Fruit fly (Drosophila melanogaster) whole organism, embryonic: ENCODE results near the gene CHOp24.

Experiments used
- BEAF-32 ChIP-seq: fragments of 200-800 bp; sonication (Bioruptor generic); optimal IDR thresholded peaks from 3 replicates; lab custom pipeline; 2017; ENCODE audit warnings: missing biosample characterization, missing genetic modification characterization, mild to moderate bottlenecking, moderate library complexity, missing genetic modification reagents
- Bteb2 ChIP-seq: fragments of 200-800 bp; sonication (Bioruptor generic); optimal IDR thresholded peaks from 2 replicates; lab custom pipeline; 2016; ENCODE audit warnings: missing biosample characterization, missing genetic modification characterization
- CG10462 ChIP-seq: fragments of 200-800 bp; sonication (Bioruptor generic); optimal IDR thresholded peaks from 2 replicates; lab custom pipeline; 2016; ENCODE audit warnings: missing biosample characterization, missing genetic modification characterization
- CG12236 ChIP-seq: fragments of 200-800 bp; sonication (Bioruptor generic); optimal IDR thresholded peaks from 2 replicates; lab custom pipeline; 2016; ENCODE audit warnings: missing biosample characterization, missing genetic modification characterization
- CG17802 ChIP-seq: fragments of 200-800 bp; sonication (Bioruptor generic); optimal IDR thresholded peaks from 2 replicates; lab custom pipeline; 2018; ENCODE audit warnings: missing biosample characterization, mild to moderate bottlenecking, missing genetic modification characterization, moderate library complexity
- CG18011 ChIP-seq: fragments of 200-800 bp; sonication (Bioruptor generic); optimal IDR thresholded peaks from 2 replicates; lab custom pipeline; 2017; ENCODE audit warnings: missing biosample characterization, missing genetic modification characterization, mild to moderate bottlenecking, moderate library complexity, missing genotype
- CG33557 ChIP-seq: fragments of 200-800 bp; sonication (Bioruptor generic); optimal IDR thresholded peaks from 2 replicates; lab custom pipeline; 2019; ENCODE audit warnings: missing biosample characterization, mild to moderate bottlenecking, missing genetic modification characterization, moderate library complexity
- CG34422 ChIP-seq: fragments of 200-800 bp; sonication (Bioruptor generic); IDR thresholded peaks from 3 replicates; pipeline ENCODE4 v1.3.6; 2022; ENCODE audit warnings: missing biosample characterization, missing genetic modification characterization
- CG3726 ChIP-seq: fragments of 200-800 bp; sonication (Bioruptor generic); IDR thresholded peaks from 3 replicates; pipeline ENCODE4, ENCODE4 v1.3.6; 2022; ENCODE audit warnings: missing biosample characterization, missing genetic modification characterization
- CG4707 ChIP-seq: fragments of 200-800 bp; sonication (Bioruptor generic); optimal IDR thresholded peaks from 2 replicates; lab custom pipeline; 2018; ENCODE audit warnings: missing biosample characterization, mild to moderate bottlenecking, missing genetic modification characterization, moderate library complexity
- CG5180 ChIP-seq: fragments of 200-800 bp; sonication (Bioruptor generic); optimal IDR thresholded peaks from 3 replicates; lab custom pipeline; 2017; ENCODE audit warnings: missing biosample characterization, missing genetic modification characterization, mild to moderate bottlenecking, moderate library complexity, missing genetic modification reagents
- CG5245 ChIP-seq: fragments of 200-800 bp; sonication (Bioruptor generic); optimal IDR thresholded peaks from 3 replicates; lab custom pipeline; 2016; ENCODE audit warnings: missing biosample characterization, missing genetic modification characterization
- CG5953 ChIP-seq: fragments of 200-800 bp; sonication (Bioruptor generic); IDR thresholded peaks from 2 replicates; pipeline ENCODE4 v1.3.6; 2022; ENCODE audit warnings: missing biosample characterization, missing genetic modification characterization
- CG7372 ChIP-seq: fragments of 200-800 bp; sonication (Bioruptor generic); IDR thresholded peaks from 2 replicates; pipeline ENCODE4 v1.3.6; 2022; ENCODE audit warnings: missing biosample characterization, missing genetic modification characterization
- CG8290 ChIP-seq, 3 experiments: fragments of 200-800 bp; sonication (Bioruptor generic); optimal IDR thresholded peaks; 2 replicates each; lab custom pipeline; 2016 to 2019; ENCODE audit warnings: missing biosample characterization in 3 of 3, missing genetic modification characterization in 3 of 3, mild to moderate bottlenecking in 2 of 3, moderate library complexity in 1 of 3
- CG9727 ChIP-seq: fragments of 200-800 bp; sonication (Bioruptor generic); optimal IDR thresholded peaks from 3 replicates; lab custom pipeline; 2017; ENCODE audit warnings: missing biosample characterization, mild to moderate bottlenecking, missing genetic modification characterization
- CkIIα-i1 ChIP-seq: fragments of 200-800 bp; sonication (Bioruptor generic); IDR thresholded peaks from 2 replicates; pipeline ENCODE4 v1.3.6; 2022; ENCODE audit warnings: missing biosample characterization, missing genetic modification characterization
- Dip2 ChIP-seq: fragments of 200-800 bp; sonication (Bioruptor generic); IDR thresholded peaks from 2 replicates; pipeline ENCODE4 v1.3.6; 2022; ENCODE audit warnings: missing biosample characterization, missing genetic modification characterization
- H2.0 ChIP-seq: fragments of 200-800 bp; sonication (Bioruptor generic); IDR thresholded peaks from 2 replicates; pipeline ENCODE4 v1.3.6; 2022; ENCODE audit warnings: missing biosample characterization, missing genetic modification characterization
- HHEX ChIP-seq: fragments of 200-800 bp; sonication (Bioruptor generic); optimal IDR thresholded peaks from 3 replicates; lab custom pipeline; 2017; ENCODE audit warnings: missing biosample characterization, mild to moderate bottlenecking, missing genetic modification characterization, missing genetic modification reagents
- Hand ChIP-seq: fragments of 200-800 bp; sonication (Bioruptor generic); optimal IDR thresholded peaks from 2 replicates; lab custom pipeline; 2017; ENCODE audit warnings: mild to moderate bottlenecking, missing biosample characterization, missing genetic modification reagents, missing genetic modification characterization
- Hr3 ChIP-seq: fragments of 200-800 bp; sonication (Bioruptor generic); optimal IDR thresholded peaks from 3 replicates; lab custom pipeline; 2016; ENCODE audit warnings: missing biosample characterization, missing genetic modification characterization
- Hr78 ChIP-seq, 2 experiments: fragments of 200-800 bp in 1 of 2; fragments of >200 bp in 1 of 2; sonication (Bioruptor generic) in 1 of 2; optimal IDR thresholded peaks; 2 replicates each; lab custom pipeline; 2017 to 2019; ENCODE audit warnings: missing biosample characterization in 2 of 2, missing genetic modification characterization in 2 of 2, mild to moderate bottlenecking in 1 of 2, moderate library complexity in 1 of 2
- Hsf ChIP-seq: fragments of 200-800 bp; sonication (Bioruptor generic); optimal IDR thresholded peaks from 3 replicates; lab custom pipeline; 2016; ENCODE audit warnings: missing biosample characterization, missing genetic modification characterization
- Mes4 ChIP-seq: fragments of 200-800 bp; sonication (Bioruptor generic); optimal IDR thresholded peaks from 2 replicates; lab custom pipeline; 2016; ENCODE audit warnings: missing biosample characterization, missing genetic modification characterization
- NFAT ChIP-seq: fragments of 200-800 bp; sonication (Bioruptor generic); IDR thresholded peaks from 2 replicates; pipeline ENCODE4 v1.3.6; 2022; ENCODE audit warnings: missing biosample characterization, missing genetic modification characterization
- Oli ChIP-seq: fragments of 200-800 bp; sonication (Bioruptor generic); optimal IDR thresholded peaks from 2 replicates; lab custom pipeline; 2018; ENCODE audit warnings: missing biosample characterization, mild to moderate bottlenecking, missing genetic modification characterization, moderate library complexity
- Ptx1 ChIP-seq: fragments of 200-800 bp; sonication (Bioruptor generic); IDR thresholded peaks from 2 replicates; pipeline ENCODE4 v1.3.6; 2022; ENCODE audit warnings: missing biosample characterization, missing genetic modification characterization
- Rx ChIP-seq: fragments of 200-800 bp; sonication (Bioruptor generic); IDR thresholded peaks from 2 replicates; pipeline ENCODE4 v1.3.6; 2022; ENCODE audit warnings: missing biosample characterization, missing genetic modification characterization
- Side ChIP-seq: fragments of 200-800 bp; sonication (Bioruptor generic); optimal IDR thresholded peaks from 2 replicates; lab custom pipeline; 2016; ENCODE audit warnings: missing biosample characterization, missing genetic modification characterization
- Six4 ChIP-seq: fragments of 200-800 bp; sonication (Bioruptor generic); optimal IDR thresholded peaks from 2 replicates; lab custom pipeline; 2016; ENCODE audit warnings: missing biosample characterization, missing genetic modification characterization
- cas ChIP-seq: fragments of 200-800 bp; sonication (Bioruptor generic); IDR thresholded peaks from 2 replicates; pipeline ENCODE4 v1.3.6; 2022; ENCODE audit warnings: missing biosample characterization, missing genetic modification characterization
- ci ChIP-seq: fragments of 200-800 bp; sonication (Bioruptor generic); IDR thresholded peaks from 3 replicates; pipeline ENCODE4 v1.3.6; 2022; ENCODE audit warnings: missing biosample characterization, missing genetic modification characterization
- cwo ChIP-seq: fragments of 200-800 bp; sonication (Bioruptor generic); optimal IDR thresholded peaks from 3 replicates; lab custom pipeline; 2017; ENCODE audit warnings: missing biosample characterization, missing genetic modification characterization, mild to moderate bottlenecking, moderate library complexity, missing genetic modification reagents
- danr ChIP-seq: fragments of 200-800 bp; sonication (Bioruptor generic); IDR thresholded peaks from 2 replicates; pipeline ENCODE4 v1.3.6; 2022; ENCODE audit warnings: missing biosample characterization, missing genetic modification characterization
- emc ChIP-seq: fragments of 200-800 bp; sonication (Bioruptor generic); optimal IDR thresholded peaks from 2 replicates; lab custom pipeline; 2016; ENCODE audit warnings: missing biosample characterization, missing genetic modification characterization
- gsb-n ChIP-seq: fragments of 200-800 bp; sonication (Bioruptor generic); optimal IDR thresholded peaks from 3 replicates; lab custom pipeline; 2018; ENCODE audit warnings: missing biosample characterization, mild to moderate bottlenecking, missing genetic modification characterization
- gt ChIP-seq: fragments of 200-800 bp; sonication (Bioruptor generic); IDR thresholded peaks from 2 replicates; pipeline ENCODE4 v1.3.6; 2022; ENCODE audit warnings: missing biosample characterization, missing genetic modification characterization
- ham ChIP-seq: fragments of 200-800 bp; sonication (Bioruptor generic); IDR thresholded peaks from 2 replicates; pipeline ENCODE4 v1.3.6; 2022; ENCODE audit warnings: missing biosample characterization, missing genetic modification characterization
- her ChIP-seq: fragments of 200-800 bp; sonication (Bioruptor generic); optimal IDR thresholded peaks from 2 replicates; lab custom pipeline; 2016; ENCODE audit warnings: missing biosample characterization, missing genetic modification characterization
- luna ChIP-seq: fragments of 200-800 bp; sonication (Bioruptor generic); optimal IDR thresholded peaks from 2 replicates; lab custom pipeline; 2016; ENCODE audit warnings: missing biosample characterization, missing genetic modification characterization
- maf-S ChIP-seq: fragments of 200-800 bp; sonication (Bioruptor generic); optimal IDR thresholded peaks from 2 replicates; lab custom pipeline; 2016; ENCODE audit warnings: missing biosample characterization, missing genetic modification characterization
- pfk ChIP-seq: fragments of 200-800 bp; sonication (Bioruptor generic); optimal IDR thresholded peaks from 2 replicates; lab custom pipeline; 2018; ENCODE audit warnings: missing biosample characterization, mild to moderate bottlenecking, missing genetic modification characterization, moderate library complexity
- run ChIP-seq: fragments of 200-800 bp; sonication (Bioruptor generic); optimal IDR thresholded peaks from 3 replicates; lab custom pipeline; 2018; ENCODE audit warnings: missing biosample characterization, mild to moderate bottlenecking, missing genetic modification characterization
- sc ChIP-seq, 3 experiments: fragments of >200 bp in 2 of 3; fragments of 200-800 bp in 1 of 3; sonication (Bioruptor generic) in 1 of 3; optimal IDR thresholded peaks; 2 replicates in 2 of 3; 3 replicates in 1 of 3; lab custom pipeline; 2017; ENCODE audit warnings: mild to moderate bottlenecking in 1 of 3, missing biosample characterization in 1 of 3, missing genetic modification characterization in 1 of 3, missing genetic modification reagents in 1 of 3
- scrt ChIP-seq: fragments of 200-800 bp; sonication (Bioruptor generic); optimal IDR thresholded peaks from 2 replicates; lab custom pipeline; 2018; ENCODE audit warnings: missing biosample characterization, mild to moderate bottlenecking, missing genetic modification characterization, moderate library complexity
- sisA ChIP-seq: fragments of 200-800 bp; sonication (Bioruptor generic); IDR thresholded peaks from 2 replicates; pipeline ENCODE4 v1.3.6; 2022; ENCODE audit warnings: missing biosample characterization, missing genetic modification characterization
- tx ChIP-seq: fragments of 200-800 bp; sonication (Bioruptor generic); optimal IDR thresholded peaks from 2 replicates; lab custom pipeline; 2016; ENCODE audit warnings: missing biosample characterization, missing genetic modification characterization
- yki ChIP-seq: fragments of >200 bp; optimal IDR thresholded peaks from 3 replicates; lab custom pipeline; 2018
- zen ChIP-seq: fragments of 200-800 bp; sonication (Bioruptor generic); optimal IDR thresholded peaks from 3 replicates; lab custom pipeline; 2018; ENCODE audit warnings: missing biosample characterization, mild to moderate bottlenecking, missing genetic modification characterization, moderate library complexity
- zf30C ChIP-seq: fragments of 200-800 bp; sonication (Bioruptor generic); optimal IDR thresholded peaks from 3 replicates; lab custom pipeline; 2018; ENCODE audit warnings: missing biosample characterization, mild to moderate bottlenecking, missing genetic modification characterization

The CHOp24 gene

DNA sequence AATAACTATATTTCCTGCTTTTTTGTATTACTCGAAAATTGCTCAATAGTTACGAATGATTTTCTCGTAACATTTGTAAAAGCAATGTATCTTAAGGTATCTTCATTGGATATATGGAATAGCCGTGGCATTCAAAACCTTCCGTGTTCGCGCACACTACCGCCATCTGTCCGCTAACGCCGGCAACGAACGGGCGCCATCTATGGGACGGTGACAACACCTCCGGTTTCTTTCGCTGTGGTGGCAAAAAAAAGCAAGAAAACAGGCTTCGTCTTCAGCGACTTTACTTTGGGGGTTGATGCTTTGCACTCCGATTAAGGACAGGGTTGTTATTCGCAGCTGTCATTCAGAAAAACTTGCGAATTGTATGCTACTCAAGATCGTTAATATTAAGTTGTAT lies 33.6 kb upstream of the CHOp24 start:
- TF ChIP-seq ham (GFP tag; lab: Robert Waterston, UW) (no peak), Oli (tag; lab: Kevin White, UChicago) (peak; percentile 46), emc (no peak), pfk (no peak), cas (GFP tag; lab: Robert Waterston, UW) (no peak), CG5180 (GFP tag; lab: Kevin White, UChicago) (peak; percentile 33), Hr78 (GFP tag; optimal IDR thresholded peaks at IDR 0.05; lab: Kevin White, UChicago) (no peak), maf-S (GFP tag; lab: Kevin White, UChicago) (peak; percentile 43), Hand (no peak), run (no peak), CkIIα-i1 (GFP tag; lab: Robert Waterston, UW) (no peak), CG17802 (peak; percentile 28), zen (tag; lab: Kevin White, UChicago) (peak; percentile 6), Dip2 (no peak), ci (GFP tag; lab: Robert Waterston, UW) (peak; percentile 91), Hsf (GFP tag; lab: Kevin White, UChicago) (peak; percentile 55), Ptx1 (GFP tag; lab: Robert Waterston, UW) (peak; percentile 59), CG4707 (GFP tag; lab: Kevin White, UChicago) (peak; percentile 80), CG33557 (GFP tag; lab: Kevin White, UChicago) (peak; percentile 61), sisA (GFP tag; lab: Robert Waterston, UW) (no peak; the same call in 1 of the 2 replicates), luna (GFP tag; lab: Kevin White, UChicago) (no peak), Side (GFP tag; lab: Kevin White, UChicago) (peak; percentile 57), CG12236 (peak; percentile 38), zf30C (GFP tag; lab: Kevin White, UChicago) (peak; percentile 26), CG5245 (GFP tag; lab: Kevin White, UChicago) (peak; percentile 65), CG5953 (GFP tag; lab: Robert Waterston, UW) (peak; percentile 70), Bteb2 (GFP tag; lab: Kevin White, UChicago) (no peak), CG9727 (GFP tag; lab: Kevin White, UChicago) (peak; percentile 49), Mes4 (peak; percentile 56), Hr3 (GFP tag; lab: Kevin White, UChicago) (peak; percentile 56), CG8290 (GFP tag; optimal IDR thresholded peaks at IDR 0.05; lab: Kevin White, UChicago) (peak; percentile 65), CG8290 (tag; optimal IDR thresholded peaks at IDR 0.05; lab: Kevin White, UChicago) (peak; percentile 63 to 76), BEAF-32 (GFP tag; lab: Kevin White, UChicago) (no peak), her (GFP tag; lab: Kevin White, UChicago) (peak; percentile 10), danr (GFP tag; lab: Robert Waterston, UW) (0 out of 2 replicates have a peak, but pooled peaks have one; percentile 5), yki (lab: Kevin White, UChicago) (no peak), CG18011 (no peak), scrt (GFP tag; lab: Kevin White, UChicago) (no peak), H2.0 (peak; percentile 46; the same call in 1 of the 2 replicates), sc (optimal IDR thresholded peaks at IDR 0.05; lab: Kevin White, UChicago) (no peak), sc (GFP tag; optimal IDR thresholded peaks at IDR 0.05; lab: Kevin White, UChicago) (no peak), Rx (GFP tag; lab: Robert Waterston, UW) (no peak), CG34422 (GFP tag; lab: Robert Waterston, UW) (0 out of 3 replicates have a peak, but pooled peaks have one; percentile 48), gsb-n (tag; lab: Kevin White, UChicago) (peak; percentile 53), CG7372 (GFP tag; lab: Robert Waterston, UW) (no peak), cwo (no peak), Six4 (GFP tag; lab: Kevin White, UChicago) (peak; percentile 30), tx (no peak), HHEX (GFP tag; lab: Kevin White, UChicago) (peak; percentile 8), CG3726 (no peak), gt (GFP tag; lab: Robert Waterston, UW) (no peak), CG10462 (no peak), NFAT (GFP tag; lab: Robert Waterston, UW) (peak; percentile 44; the same call in 1 of the 2 replicates)
